Worm (Caenorhabditis elegans) whole organism, L2 larva: ENCODE data around the gene ets-5.
A peak's percentile ranks its signal among the peaks of the same experiment; 100 is the strongest.

Experiments
- C34F6.9 ChIP-seq: fragments of 150-350 bp; optimal IDR thresholded peaks from 2 replicates; lab custom pipeline; 2014; ENCODE audit warnings: missing biosample characterization, missing genetic modification characterization
- F13H6.1 ChIP-seq: sonication (generic microtip); optimal IDR thresholded peaks from 2 replicates; lab custom pipeline; 2016; ENCODE audit warnings: missing genetic modification characterization, missing compliant biosample characterization
- R02D3.7 ChIP-seq: fragments of 150-350 bp; optimal IDR thresholded peaks from 2 replicates; lab custom pipeline; 2014; ENCODE audit warnings: missing biosample characterization, missing genetic modification characterization
- Y55F3AM.14 ChIP-seq: fragments of 200-800 bp; sonication (Bioruptor generic); optimal IDR thresholded peaks from 2 replicates; lab custom pipeline; 2018; ENCODE audit warnings: mild to moderate bottlenecking, missing genetic modification characterization, missing compliant biosample characterization
- ZK546.5 ChIP-seq: sonication (generic microtip); optimal IDR thresholded peaks from 2 replicates; lab custom pipeline; 2017; ENCODE audit warnings: missing biosample characterization, missing genetic modification characterization
- alr-1 ChIP-seq: fragments of 150-350 bp; optimal IDR thresholded peaks from 2 replicates; lab custom pipeline; 2014; ENCODE audit warnings: missing biosample characterization, missing genetic modification characterization
- aly-2 ChIP-seq: fragments of 150-350 bp; optimal IDR thresholded peaks from 2 replicates; lab custom pipeline; 2014; ENCODE audit warnings: missing biosample characterization, missing genetic modification characterization
- ama-1 ChIP-seq: fragments of 150-350 bp; optimal IDR thresholded peaks from 2 replicates; lab custom pipeline; 2018; ENCODE audit warnings: inconsistent platforms
- blmp-1 ChIP-seq: sonication (generic microtip); optimal IDR thresholded peaks from 2 replicates; lab custom pipeline; 2017; ENCODE audit warnings: missing genetic modification characterization, mild to moderate bottlenecking, missing compliant biosample characterization, antibody characterized with exemption, moderate library complexity; ENCODE audit not compliant: insufficient read depth
- ceh-82 ChIP-seq: fragments of 150-350 bp; optimal IDR thresholded peaks from 2 replicates; lab custom pipeline; 2014; ENCODE audit warnings: missing biosample characterization, missing genetic modification characterization
- crh-2 ChIP-seq: sonication (generic microtip); optimal IDR thresholded peaks from 2 replicates; lab custom pipeline; 2017; ENCODE audit warnings: missing biosample characterization, missing genetic modification characterization
- dmd-4 ChIP-seq: sonication (generic microtip); optimal IDR thresholded peaks from 2 replicates; lab custom pipeline; 2017; ENCODE audit warnings: missing biosample characterization, missing genetic modification characterization
- egl-27 ChIP-seq: sonication (generic microtip); optimal IDR thresholded peaks from 3 replicates; lab custom pipeline; 2017; ENCODE audit warnings: missing biosample characterization, missing genetic modification reagents, missing genetic modification characterization
- elt-1 ChIP-seq: fragments of 150-350 bp; optimal IDR thresholded peaks from 2 replicates; lab custom pipeline; 2014; ENCODE audit warnings: missing biosample characterization, missing genetic modification characterization
- elt-3 ChIP-seq: sonication (generic microtip); optimal IDR thresholded peaks from 2 replicates; lab custom pipeline; 2017; ENCODE audit warnings: missing biosample characterization, missing genetic modification characterization
- fos-1 ChIP-seq: fragments of 150-350 bp; optimal IDR thresholded peaks from 2 replicates; lab custom pipeline; 2014; ENCODE audit warnings: missing biosample characterization, missing genetic modification characterization
- gmeb-1 ChIP-seq: fragments of 150-350 bp; optimal IDR thresholded peaks from 2 replicates; lab custom pipeline; 2014; ENCODE audit warnings: missing biosample characterization, missing genetic modification characterization
- lin-11 ChIP-seq: fragments of 150-350 bp; sonication (generic microtip); optimal IDR thresholded peaks from 2 replicates; lab custom pipeline; 2014; ENCODE audit warnings: missing biosample characterization, missing genetic modification characterization, inconsistent platforms, mixed read lengths
- lin-13 ChIP-seq: fragments of 150-350 bp; optimal IDR thresholded peaks from 2 replicates; lab custom pipeline; 2014; ENCODE audit warnings: missing biosample characterization, missing genetic modification reagents, missing genetic modification characterization
- lin-39 ChIP-seq: fragments of 150-350 bp; optimal IDR thresholded peaks from 2 replicates; lab custom pipeline; 2014; ENCODE audit warnings: missing biosample characterization, missing genetic modification reagents, missing genetic modification characterization
- lsy-2 ChIP-seq, 2 experiments: fragments of 150-350 bp in 1 of 2; sonication (generic microtip) in 1 of 2; optimal IDR thresholded peaks; 2 replicates each; lab custom pipeline; 2014 to 2017; ENCODE audit warnings: missing biosample characterization in 2 of 2, missing genetic modification characterization in 2 of 2
- mab-5 ChIP-seq: fragments of 150-350 bp; optimal IDR thresholded peaks from 2 replicates; lab custom pipeline; 2014; ENCODE audit warnings: missing biosample characterization, missing genetic modification characterization
- mbf-1 ChIP-seq: sonication (generic microtip); optimal IDR thresholded peaks from 2 replicates; lab custom pipeline; 2017; ENCODE audit warnings: missing biosample characterization, missing genetic modification characterization
- mdl-1 ChIP-seq, 2 experiments: fragments of 150-350 bp in 1 of 2; sonication (generic microtip) in 1 of 2; optimal IDR thresholded peaks; 2 replicates each; lab custom pipeline; 2017; ENCODE audit warnings: missing biosample characterization in 2 of 2, missing genetic modification characterization in 2 of 2
- nhr-10 ChIP-seq: sonication (generic microtip); optimal IDR thresholded peaks from 2 replicates; lab custom pipeline; 2017; ENCODE audit warnings: missing biosample characterization, missing genetic modification characterization
- nhr-11 ChIP-seq: fragments of 150-350 bp; optimal IDR thresholded peaks from 2 replicates; lab custom pipeline; 2014; ENCODE audit warnings: missing biosample characterization, missing genetic modification characterization
- nhr-12 ChIP-seq: fragments of 150-350 bp; optimal IDR thresholded peaks from 2 replicates; lab custom pipeline; 2014; ENCODE audit warnings: missing biosample characterization, missing genetic modification characterization
- nhr-129 ChIP-seq: fragments of 150-350 bp; optimal IDR thresholded peaks from 2 replicates; lab custom pipeline; 2014; ENCODE audit warnings: missing biosample characterization, missing genetic modification characterization
- nhr-21 ChIP-seq: fragments of 150-350 bp; optimal IDR thresholded peaks from 2 replicates; lab custom pipeline; 2014; ENCODE audit warnings: missing biosample characterization, missing genetic modification characterization
- nhr-237 ChIP-seq: fragments of 150-350 bp; optimal IDR thresholded peaks from 2 replicates; lab custom pipeline; 2014; ENCODE audit warnings: missing biosample characterization, missing genetic modification characterization
- nhr-25 ChIP-seq: fragments of 150-350 bp; sonication (generic microtip); optimal IDR thresholded peaks from 3 replicates; lab custom pipeline; 2014; ENCODE audit warnings: missing biosample characterization, missing genetic modification characterization
- nhr-6 ChIP-seq: fragments of 150-350 bp; optimal IDR thresholded peaks from 2 replicates; lab custom pipeline; 2014; ENCODE audit warnings: missing biosample characterization, missing genetic modification characterization
- nhr-77 ChIP-seq: fragments of 150-350 bp; optimal IDR thresholded peaks from 2 replicates; lab custom pipeline; 2014; ENCODE audit warnings: missing biosample characterization, missing genetic modification characterization
- peb-1 ChIP-seq: fragments of 150-350 bp; optimal IDR thresholded peaks from 2 replicates; lab custom pipeline; 2014; ENCODE audit warnings: missing biosample characterization, missing genetic modification characterization
- sem-4 ChIP-seq: fragments of 150-350 bp; optimal IDR thresholded peaks from 2 replicates; lab custom pipeline; 2014; ENCODE audit warnings: missing biosample characterization, missing genetic modification reagents, missing genetic modification characterization
- sma-3 ChIP-seq: sonication (generic microtip); optimal IDR thresholded peaks from 2 replicates; lab custom pipeline; 2016; ENCODE audit warnings: missing genetic modification reagents, missing genetic modification characterization, missing compliant biosample characterization
- sma-9 ChIP-seq, 2 experiments: fragments of 150-350 bp in 1 of 2; sonication (generic microtip) in 1 of 2; optimal IDR thresholded peaks; 2 replicates each; lab custom pipeline; 2014 to 2016; ENCODE audit warnings: missing genetic modification characterization in 2 of 2, mild to moderate bottlenecking in 1 of 2, missing biosample characterization in 1 of 2, missing compliant biosample characterization in 1 of 2, missing genetic modification reagents in 1 of 2, moderate library complexity in 1 of 2
- unc-39 ChIP-seq: fragments of 150-350 bp; optimal IDR thresholded peaks from 2 replicates; lab custom pipeline; 2014; ENCODE audit warnings: missing biosample characterization, missing genetic modification characterization
- unc-55 ChIP-seq: fragments of 150-350 bp; sonication (generic microtip); optimal IDR thresholded peaks from 3 replicates; lab custom pipeline; 2014; ENCODE audit warnings: missing biosample characterization, missing genetic modification reagents, missing genetic modification characterization
- unc-62 ChIP-seq: fragments of 150-350 bp; optimal IDR thresholded peaks from 2 replicates; lab custom pipeline; 2014; ENCODE audit warnings: missing biosample characterization, missing genetic modification reagents, missing genetic modification characterization
- zag-1 ChIP-seq: fragments of 150-350 bp; optimal IDR thresholded peaks from 2 replicates; lab custom pipeline; 2014; ENCODE audit warnings: missing biosample characterization, missing genetic modification characterization
- ztf-1 ChIP-seq: fragments of 200-800 bp; sonication (Bioruptor generic); conservative IDR thresholded peaks from 2 replicates; pipeline ENCODE4 v1.3.6; 2022; ENCODE audit warnings: missing genetic modification characterization, missing compliant biosample characterization
- ztf-11 ChIP-seq: sonication (generic microtip); optimal IDR thresholded peaks from 2 replicates; lab custom pipeline; 2017; ENCODE audit warnings: missing biosample characterization, missing genetic modification characterization
- ztf-4 ChIP-seq: fragments of 150-350 bp; optimal IDR thresholded peaks from 2 replicates; lab custom pipeline; 2014; ENCODE audit warnings: missing biosample characterization, missing genetic modification characterization

The ets-5 gene

DNA sequence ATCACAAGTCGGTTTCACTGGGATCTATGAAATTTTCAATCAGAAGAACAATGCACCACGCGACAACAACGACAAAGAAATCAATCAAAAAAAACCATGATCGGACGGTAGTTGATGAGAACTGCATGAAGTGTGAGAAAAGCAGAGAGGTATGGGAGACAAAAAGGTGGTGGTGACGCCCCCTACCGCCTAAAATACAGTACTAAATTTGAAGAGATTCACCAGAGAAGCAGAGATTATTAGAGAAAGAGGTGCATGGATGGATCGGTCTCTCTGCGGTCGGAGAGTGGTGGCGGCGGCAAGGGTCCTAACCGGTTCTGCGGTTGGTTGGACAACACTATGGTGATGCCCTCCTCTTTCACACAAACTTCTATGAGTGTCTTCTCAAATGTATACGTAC lies 34.9 kb upstream of the ets-5 start (continued):
- TF ChIP-seq sem-4 (tag; lab: Kevin White, UChicago), result peak; percentile 69
- no peak for TF ChIP-seq ztf-11 (tag; lab: Kevin White, UChicago)
- TF ChIP-seq aly-2, result no peak
- peak; percentile 43 for TF ChIP-seq crh-2 (tag; lab: Kevin White, UChicago)
- TF ChIP-seq R02D3.7 (tag; lab: Kevin White, UChicago), result no peak
- TF ChIP-seq unc-55 (GFP tag; lab: Kevin White, UChicago), result no peak
- no peak for TF ChIP-seq mbf-1 (tag; lab: Kevin White, UChicago)
- TF ChIP-seq nhr-129 (tag; lab: Kevin White, UChicago), result peak; percentile 53
- TF ChIP-seq alr-1, result no peak
- no peak for TF ChIP-seq unc-39 (tag; lab: Kevin White, UChicago)
- TF ChIP-seq nhr-10, result no peak
- peak; percentile 55 for TF ChIP-seq fos-1 (tag; lab: Kevin White, UChicago)
- peak; percentile 40 for TF ChIP-seq gmeb-1 (tag; lab: Kevin White, UChicago)
- TF ChIP-seq ztf-1 (GFP tag; lab: Robert Waterston, UW), result no peak
- TF ChIP-seq nhr-25 (tag; lab: Kevin White, UChicago), result peak; percentile 83
- TF ChIP-seq dmd-4, result no peak
- no peak for TF ChIP-seq ama-1 (lab: Kevin White, UChicago)
- TF ChIP-seq sma-3 (GFP tag; lab: Kevin White, UChicago), result peak; percentile 81
- TF ChIP-seq egl-27 (tag; lab: Kevin White, UChicago), result no peak
- no peak for TF ChIP-seq nhr-6 (tag; lab: Kevin White, UChicago)
- TF ChIP-seq unc-62 (GFP tag; lab: Kevin White, UChicago), result no peak
- TF ChIP-seq, all 48 proteins: peak for 18

DNA sequence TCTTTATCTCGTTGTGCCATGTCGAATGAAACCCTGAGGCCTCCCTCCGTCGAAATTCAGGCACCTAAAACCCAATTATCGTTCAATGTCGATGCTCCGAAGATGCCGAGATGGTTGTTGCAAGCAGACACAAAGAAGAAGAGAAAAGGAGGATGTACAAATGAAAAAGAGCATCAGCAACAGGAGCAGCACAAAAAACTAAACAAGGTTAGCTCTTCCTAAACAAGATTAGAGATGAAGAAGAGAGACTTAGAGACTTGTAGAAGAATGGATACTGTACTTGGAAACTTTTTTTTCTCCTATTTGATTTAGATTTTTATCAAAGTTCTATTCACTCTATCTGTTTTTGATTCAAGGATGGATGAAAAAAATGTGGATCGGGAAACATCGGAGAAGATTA lies 33.2 kb upstream of the ets-5 start:
- TF ChIP-seq peb-1 (tag; lab: Kevin White, UChicago) (no peak), C34F6.9 (tag; lab: Kevin White, UChicago) (peak; percentile 24), ama-1 (lab: Kevin White, UChicago) (no peak), elt-1 (no peak), crh-2 (tag; lab: Kevin White, UChicago) (peak; percentile 0), lsy-2 (tag; optimal IDR thresholded peaks at IDR 0.05; lab: Kevin White, UChicago) (peak in 1 of 2 experiments; percentile 39), sem-4 (tag; lab: Kevin White, UChicago) (peak; percentile 48), sma-9 (GFP tag; optimal IDR thresholded peaks at IDR 0.05; lab: Kevin White, UChicago) (peak; percentile 23), sma-9 (tag; optimal IDR thresholded peaks at IDR 0.05; lab: Kevin White, UChicago) (no peak), dmd-4 (no peak), nhr-6 (tag; lab: Kevin White, UChicago) (peak; percentile 30)

DNA sequence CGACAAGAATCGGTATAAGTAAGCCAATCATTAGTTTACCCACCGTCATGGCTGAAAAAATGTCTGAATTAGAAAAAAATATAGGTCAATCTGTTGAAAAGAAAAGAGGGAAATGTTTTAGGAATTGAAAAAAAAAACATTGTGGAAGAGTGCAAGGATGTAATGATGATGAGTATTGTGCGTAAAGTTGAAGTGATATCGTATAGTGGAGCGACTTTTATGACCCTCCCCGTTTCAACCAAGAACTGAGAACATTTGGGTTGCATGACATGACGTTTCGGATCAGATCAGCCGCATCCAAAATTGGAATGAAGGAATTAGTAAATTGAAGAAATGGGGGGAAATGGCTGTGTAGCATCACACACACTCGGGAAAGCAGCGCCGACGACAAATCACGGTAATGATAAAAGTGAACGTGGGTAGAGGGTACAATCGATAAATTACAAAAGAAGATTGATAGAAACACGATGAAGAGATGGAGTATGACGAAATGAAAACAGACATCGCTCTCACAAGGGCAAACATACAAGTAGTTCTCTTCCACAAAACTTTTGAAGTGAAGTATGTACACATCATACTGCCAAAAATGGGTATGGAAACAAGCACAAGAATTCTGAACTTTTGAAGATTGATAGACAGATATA lies 32.6 kb upstream of the ets-5 start, which contains the start of gene apl-1:
TSS of gene apl-1 (minus strand) at position 51 of the 644 bp plus-strand sequence.
- TF ChIP-seq F13H6.1 (tag; lab: Kevin White, UChicago) (no peak), nhr-11 (tag; lab: Kevin White, UChicago) (no peak), nhr-77 (no peak), lsy-2 (tag; optimal IDR thresholded peaks at IDR 0.05; lab: Kevin White, UChicago) (no peak), nhr-21 (tag; lab: Kevin White, UChicago) (peak; percentile 21), unc-62 (GFP tag; lab: Kevin White, UChicago) (no peak), gmeb-1 (tag; lab: Kevin White, UChicago) (no peak), sma-9 (GFP tag; optimal IDR thresholded peaks at IDR 0.05; lab: Kevin White, UChicago) (peak; percentile 53), sma-9 (tag; optimal IDR thresholded peaks at IDR 0.05; lab: Kevin White, UChicago) (no peak), ceh-82 (tag; lab: Kevin White, UChicago) (no peak), nhr-129 (tag; lab: Kevin White, UChicago) (peak; percentile 68), ZK546.5 (tag; lab: Kevin White, UChicago) (no peak), mab-5 (tag; lab: Kevin White, UChicago) (no peak), egl-27 (tag; lab: Kevin White, UChicago) (no peak), peb-1 (tag; lab: Kevin White, UChicago) (no peak), fos-1 (tag; lab: Kevin White, UChicago) (peak; percentile 7), ztf-4 (tag; lab: Kevin White, UChicago) (no peak), sem-4 (tag; lab: Kevin White, UChicago) (no peak), ztf-1 (GFP tag; lab: Robert Waterston, UW) (no peak), ama-1 (lab: Kevin White, UChicago) (peak; percentile 9), elt-3 (tag; lab: Kevin White, UChicago) (no peak), nhr-12 (tag; lab: Kevin White, UChicago) (no peak), nhr-25 (tag; lab: Kevin White, UChicago) (no peak), alr-1 (no peak), lin-11 (tag; lab: Kevin White, UChicago) (no peak), zag-1 (tag; lab: Kevin White, UChicago) (no peak), mbf-1 (tag; lab: Kevin White, UChicago) (no peak), sma-3 (GFP tag; lab: Kevin White, UChicago) (peak; percentile 54), blmp-1 (tag; lab: Kevin White, UChicago) (no peak), dmd-4 (no peak), C34F6.9 (tag; lab: Kevin White, UChicago) (no peak), nhr-237 (tag; lab: Kevin White, UChicago) (no peak), nhr-10 (no peak), Y55F3AM.14 (GFP tag; lab: Kevin White, UChicago) (no peak), crh-2 (tag; lab: Kevin White, UChicago) (peak; percentile 1), lin-13 (GFP tag; lab: Kevin White, UChicago) (no peak), lin-39 (no peak), mdl-1 (tag; optimal IDR thresholded peaks at IDR 0.05; lab: Kevin White, UChicago) (no peak)
